Worm (Caenorhabditis elegans) whole organism, L4 larva: ENCODE data around the gene F35E8.9.

Experiments
- ces-1 ChIP-seq: fragments of 150-350 bp; sonication (generic microtip); optimal IDR thresholded peaks from 4 replicates; lab custom pipeline; 2014; ENCODE audit warnings: missing biosample characterization, missing genetic modification reagents, missing genetic modification characterization
- ctbp-1 ChIP-seq: fragments of 200-800 bp; sonication (Bioruptor generic); IDR thresholded peaks from 2 replicates; pipeline ENCODE4 v1.3.6; 2022; ENCODE audit warnings: missing genetic modification reagents, missing genetic modification characterization, missing compliant biosample characterization
- nhr-11 ChIP-seq: fragments of 150-350 bp; optimal IDR thresholded peaks from 2 replicates; lab custom pipeline; 2014; ENCODE audit warnings: missing biosample characterization, missing genetic modification characterization
- nhr-25 ChIP-seq: sonication (generic microtip); optimal IDR thresholded peaks from 2 replicates; lab custom pipeline; 2017; ENCODE audit warnings: missing genetic modification characterization, mild to moderate bottlenecking, missing compliant biosample characterization, antibody characterized with exemption, moderate library complexity, borderline replicate concordance; ENCODE audit not compliant: insufficient read depth
- nhr-28 ChIP-seq: fragments of 150-350 bp; optimal IDR thresholded peaks from 2 replicates; lab custom pipeline; 2014; ENCODE audit warnings: missing biosample characterization, missing genetic modification characterization
- nhr-77 ChIP-seq: fragments of 150-350 bp; optimal IDR thresholded peaks from 2 replicates; lab custom pipeline; 2014; ENCODE audit warnings: missing biosample characterization, missing genetic modification characterization
- snpc-4 ChIP-seq: fragments of 150-350 bp; optimal IDR thresholded peaks from 2 replicates; lab custom pipeline; 2014; ENCODE audit warnings: missing biosample characterization, missing genetic modification characterization
- unc-62 ChIP-seq, 3 experiments: fragments of 150-350 bp in 1 of 3; sonication (generic microtip); optimal IDR thresholded peaks in 2 of 3; peaks in 1 of 3; 1 replicate in 1 of 3; 2 replicates in 2 of 3; lab custom pipeline; 2014 to 2017; ENCODE audit warnings: missing biosample characterization in 3 of 3, missing genetic modification characterization in 3 of 3, missing genetic modification reagents in 3 of 3, missing genotype in 1 of 3

- TF ChIP-seq snpc-4 (no peak), nhr-28 (peak; percentile 71), ctbp-1 (no peak), unc-62 (GFP tag; optimal IDR thresholded peaks at IDR 0.05 in 1 of 2; lab: Kevin White, UChicago) (no peak), unc-62 (tag; optimal IDR thresholded peaks at IDR 0.05; lab: Kevin White, UChicago) (no peak), ces-1 (no peak), nhr-77 (tag; lab: Kevin White, UChicago) (no peak), nhr-25 (tag; lab: Kevin White, UChicago) (no peak), nhr-11 (tag; lab: Kevin White, UChicago) (no peak)
These were observed 1.4 kb downstream of the F35E8.9 start, which contains the start of gene gst-38 for ce11 chrV:15915919-15916318.
